Fruit fly (Drosophila melanogaster) S2 (cell line): ENCODE results near the gene CG2147.

Experiments
- CG8478 ChIP-seq: fragments of >200 bp; optimal IDR thresholded peaks from 2 replicates; lab custom pipeline; 2018
- CTCF ChIP-seq, 2 experiments: fragments of >200 bp; optimal IDR thresholded peaks; 2 replicates each; lab custom pipeline; 2018

DNA sequence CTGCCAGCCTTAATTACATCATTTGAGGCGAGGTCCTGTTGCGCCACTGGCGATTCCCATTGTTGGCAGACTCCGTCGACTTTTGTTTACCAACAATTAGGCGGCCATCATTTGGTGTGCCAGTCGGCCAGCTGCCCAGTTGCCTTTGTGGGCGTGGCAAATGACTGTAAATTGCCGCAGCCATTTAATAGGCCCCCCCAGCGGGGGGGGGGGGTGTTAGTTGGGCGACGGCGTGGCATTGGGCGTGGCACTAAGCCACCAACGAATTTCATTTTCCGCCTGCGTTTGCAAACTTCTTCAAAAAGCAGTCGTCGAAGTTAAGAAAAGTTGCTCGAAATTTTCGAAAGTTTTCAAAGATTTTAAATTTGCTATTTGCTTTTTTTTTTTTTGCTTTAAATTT lies 46.4 kb downstream of the CG2147 start:
- TF ChIP-seq CTCF (optimal IDR thresholded peaks at IDR 0.05; lab: Kevin White, UChicago) (no peak), CG8478 (lab: Kevin White, UChicago) (no peak)
